Worm (Caenorhabditis elegans) whole organism, L4/young adult: ENCODE data around the gene F49E11.7.

Source experiments
- W03F9.2 ChIP-seq: fragments of 150-350 bp; optimal IDR thresholded peaks from 2 replicates; lab custom pipeline; 2014; ENCODE audit warnings: missing biosample characterization, missing genetic modification characterization
- him-1 ChIP-seq: sonication (generic microtip); optimal IDR thresholded peaks from 2 replicates; lab custom pipeline; 2016; ENCODE audit warnings: missing genotype, missing genetic modification reagents, missing genetic modification characterization, missing compliant biosample characterization

- no peak for TF ChIP-seq W03F9.2 (tag; lab: Kevin White, UChicago)
- no peak for TF ChIP-seq him-1 (tag; lab: Kevin White, UChicago)
These were observed 15.8 kb upstream of the F49E11.7 start for ce11 chrIV:13036835-13037234.
